Fruit fly (Drosophila melanogaster): ENCODE measurements around the gene CG2983.
A peak's percentile ranks its signal among the peaks of the same experiment; 100 is the strongest.

Gene CG2983

dm6 chr2L:2882968-2883702, 35.7 kb downstream of the CG2983 start (continued):
- no peak for TF ChIP-seq hb (GFP tag; IDR thresholded peaks at IDR 0.05; ENCODE audit: partially characterized antibody)
- TF ChIP-seq Rfx (GFP tag; IDR thresholded peaks at IDR 0.05): peak; percentile 67
- TF ChIP-seq Asciz (GFP tag; optimal IDR thresholded peaks at IDR 0.05): peak; percentile 64
- TF ChIP-seq bigmax (GFP tag; optimal IDR thresholded peaks at IDR 0.05): no peak
- TF ChIP-seq h (optimal IDR thresholded peaks at IDR 0.05): no peak
- peak in 1 of 2 experiments; percentile 7 for TF ChIP-seq Hr78 (GFP tag; optimal IDR thresholded peaks at IDR 0.05)
- TF ChIP-seq CoRest (tag; optimal IDR thresholded peaks at IDR 0.05): peak; percentile 70
- peak; percentile 68 for TF ChIP-seq CG11398 (GFP tag; optimal IDR thresholded peaks at IDR 0.05)
- TF ChIP-seq CG5180 (GFP tag; optimal IDR thresholded peaks at IDR 0.05): peak; percentile 53
- TF ChIP-seq CG16863 (GFP tag; optimal IDR thresholded peaks at IDR 0.05): peak; percentile 68
- peak; percentile 13 for TF ChIP-seq HmgZ (tag; optimal IDR thresholded peaks at IDR 0.05)
- peak; percentile 8 for TF ChIP-seq CG11723 (GFP tag; optimal IDR thresholded peaks at IDR 0.05)
- TF ChIP-seq Camta (GFP tag; optimal IDR thresholded peaks at IDR 0.05): peak; percentile 59
- peak; percentile 67 for TF ChIP-seq CG14014 (GFP tag; IDR thresholded peaks at IDR 0.05)
- peak; percentile 58 for TF ChIP-seq CG12391 (tag; optimal IDR thresholded peaks at IDR 0.05)
- no peak for TF ChIP-seq YL-1 (GFP tag; optimal IDR thresholded peaks at IDR 0.05)
- TF ChIP-seq CG12942 (GFP tag; optimal IDR thresholded peaks at IDR 0.05): peak; percentile 42
- TF ChIP-seq CG14050 (GFP tag; IDR thresholded peaks at IDR 0.05): peak; percentile 13; the same call in 1 of the 3 replicates
- peak; percentile 68 for TF ChIP-seq CG30403 (GFP tag; optimal IDR thresholded peaks at IDR 0.05)
- no peak for TF ChIP-seq prd (optimal IDR thresholded peaks at IDR 0.05)
- peak; percentile 33; the same call in 1 of the 3 replicates for TF ChIP-seq prd (GFP tag; IDR thresholded peaks at IDR 0.05)
- TF ChIP-seq CG9797 (GFP tag; optimal IDR thresholded peaks at IDR 0.05): peak; percentile 17
- peak; percentile 31 for TF ChIP-seq vfl (GFP tag; optimal IDR thresholded peaks at IDR 0.05)
- peak; percentile 48 for TF ChIP-seq D19A (tag; optimal IDR thresholded peaks at IDR 0.05)
- peak; percentile 58; the same call in 1 of the 2 replicates for TF ChIP-seq ranshi (GFP tag; IDR thresholded peaks at IDR 0.05)
- TF ChIP-seq CG7786 (GFP tag; optimal IDR thresholded peaks at IDR 0.05): peak; percentile 17
- no peak for TF ChIP-seq vnd (GFP tag; IDR thresholded peaks at IDR 0.05; ENCODE audit: partially characterized antibody)
- TF ChIP-seq CG10543 (GFP tag; optimal IDR thresholded peaks at IDR 0.05): peak; percentile 20
- TF ChIP-seq tio (GFP tag; optimal IDR thresholded peaks at IDR 0.05): no peak
- TF ChIP-seq CG7372 (GFP tag; IDR thresholded peaks at IDR 0.05): peak; percentile 39; the same call in 1 of the 2 replicates
- peak; percentile 26 for TF ChIP-seq caup (GFP tag; optimal IDR thresholded peaks at IDR 0.05; ENCODE audit: severe bottlenecking)
- TF ChIP-seq HLHmδ (GFP tag; optimal IDR thresholded peaks at IDR 0.05): no peak
- no peak for TF ChIP-seq Oaz (GFP tag; IDR thresholded peaks at IDR 0.05)
- no peak for TF ChIP-seq peb (GFP tag; IDR thresholded peaks at IDR 0.05)
- peak in 1 of 2 experiments; percentile 32 for TF ChIP-seq bsh (GFP tag; optimal IDR thresholded peaks at IDR 0.05)
- no peak for TF ChIP-seq rib (GFP tag; IDR thresholded peaks at IDR 0.05)
- peak; percentile 70 for TF ChIP-seq lab (GFP tag; optimal IDR thresholded peaks at IDR 0.05)
- peak; percentile 55 for TF ChIP-seq CG14441 (GFP tag; IDR thresholded peaks at IDR 0.05)
- no peak for TF ChIP-seq mld (GFP tag; IDR thresholded peaks at IDR 0.05; ENCODE audit: partially characterized antibody)
- peak; percentile 36 to 75 for TF ChIP-seq Hr51 (GFP tag; optimal IDR thresholded peaks at IDR 0.05)
- peak; percentile 80 for TF ChIP-seq Hmr (GFP tag; optimal IDR thresholded peaks at IDR 0.05)
- peak; percentile 67; the same call in 1 of the 2 replicates for TF ChIP-seq slbo (GFP tag; IDR thresholded peaks at IDR 0.05)
- peak in 1 of 2 experiments; percentile 14 for TF ChIP-seq dpn (GFP tag; optimal IDR thresholded peaks at IDR 0.05)
- TF ChIP-seq pb (GFP tag; optimal IDR thresholded peaks at IDR 0.05): no peak
- peak; percentile 86 for TF ChIP-seq Med (GFP tag)
- TF ChIP-seq abd-A (tag; optimal IDR thresholded peaks at IDR 0.05): peak; percentile 37
- TF ChIP-seq CG17829 (tag; optimal IDR thresholded peaks at IDR 0.05): peak; percentile 49
- TF ChIP-seq CG9437 (GFP tag; optimal IDR thresholded peaks at IDR 0.05): peak; percentile 99

All from whole organism, embryonic.